Fruit fly (Drosophila melanogaster) whole organism, embryonic: ENCODE results near the gene CG14731.

Source experiments
- BEAF-32 ChIP-seq: fragments of 200-800 bp; sonication (Bioruptor generic); optimal IDR thresholded peaks from 3 replicates; lab custom pipeline; 2017; ENCODE audit warnings: missing biosample characterization, missing genetic modification characterization, mild to moderate bottlenecking, moderate library complexity, missing genetic modification reagents
- CG10267 ChIP-seq: fragments of 200-800 bp; sonication (Bioruptor generic); optimal IDR thresholded peaks from 2 replicates; lab custom pipeline; 2018; ENCODE audit warnings: missing biosample characterization, mild to moderate bottlenecking, missing genetic modification characterization, moderate library complexity
- CG10274 ChIP-seq: fragments of 200-800 bp; sonication (Bioruptor generic); optimal IDR thresholded peaks from 3 replicates; lab custom pipeline; 2017; ENCODE audit warnings: missing biosample characterization, mild to moderate bottlenecking, missing genetic modification characterization
- CG10462 ChIP-seq: fragments of 200-800 bp; sonication (Bioruptor generic); optimal IDR thresholded peaks from 2 replicates; lab custom pipeline; 2016; ENCODE audit warnings: missing biosample characterization, missing genetic modification characterization
- CG11560 ChIP-seq: fragments of 200-800 bp; sonication (Bioruptor generic); IDR thresholded peaks from 3 replicates; pipeline ENCODE4 v1.3.6; 2022; ENCODE audit warnings: missing biosample characterization, missing genetic modification characterization
- CG11696 ChIP-seq: fragments of 200-800 bp; sonication (Bioruptor generic); IDR thresholded peaks from 2 replicates; pipeline ENCODE4 v1.3.6; 2022; ENCODE audit warnings: missing biosample characterization, missing genetic modification characterization
- CG12104 ChIP-seq: fragments of 200-800 bp; sonication (Bioruptor generic); optimal IDR thresholded peaks from 3 replicates; lab custom pipeline; 2016; ENCODE audit warnings: missing biosample characterization, missing genetic modification characterization
- CG12744 ChIP-seq: fragments of 200-800 bp; sonication (Bioruptor generic); optimal IDR thresholded peaks from 2 replicates; lab custom pipeline; 2016; ENCODE audit warnings: missing biosample characterization, missing genetic modification characterization
- CG14014 ChIP-seq: fragments of 200-800 bp; sonication (Bioruptor generic); IDR thresholded peaks from 2 replicates; pipeline ENCODE4 v1.3.6; 2022; ENCODE audit warnings: missing biosample characterization, missing genetic modification characterization
- CG14965 ChIP-seq: fragments of 200-800 bp; sonication (Bioruptor generic); optimal IDR thresholded peaks from 2 replicates; lab custom pipeline; 2016; ENCODE audit warnings: missing biosample characterization, missing genetic modification characterization, borderline replicate concordance
- CG15011 ChIP-seq: fragments of 200-800 bp; sonication (Bioruptor generic); optimal IDR thresholded peaks from 3 replicates; lab custom pipeline; 2018; ENCODE audit warnings: missing biosample characterization, mild to moderate bottlenecking, missing genetic modification characterization
- CG2116 ChIP-seq: fragments of 200-800 bp; sonication (Bioruptor generic); optimal IDR thresholded peaks from 3 replicates; lab custom pipeline; 2018; ENCODE audit warnings: missing biosample characterization, mild to moderate bottlenecking, missing genetic modification characterization
- CG3407 ChIP-seq: fragments of 200-800 bp; sonication (Bioruptor generic); optimal IDR thresholded peaks from 2 replicates; lab custom pipeline; 2018; ENCODE audit warnings: missing biosample characterization, mild to moderate bottlenecking, missing genetic modification characterization
- CG3995 ChIP-seq: fragments of 200-800 bp; sonication (Bioruptor generic); optimal IDR thresholded peaks from 3 replicates; lab custom pipeline; 2016; ENCODE audit warnings: missing biosample characterization, missing genetic modification characterization
- CG4424 ChIP-seq: fragments of 200-800 bp; sonication (Bioruptor generic); optimal IDR thresholded peaks from 3 replicates; lab custom pipeline; 2016; ENCODE audit warnings: missing biosample characterization, missing genetic modification characterization
- CG4617 ChIP-seq: fragments of 200-800 bp; sonication (Bioruptor generic); optimal IDR thresholded peaks from 3 replicates; lab custom pipeline; 2016; ENCODE audit warnings: missing biosample characterization, missing genetic modification characterization, borderline replicate concordance
- CG6654 ChIP-seq: fragments of 200-800 bp; sonication (Bioruptor generic); optimal IDR thresholded peaks from 2 replicates; lab custom pipeline; 2017; ENCODE audit warnings: missing biosample characterization, mild to moderate bottlenecking, missing genetic modification characterization
- CG6683 ChIP-seq: fragments of 200-800 bp; sonication (Bioruptor generic); optimal IDR thresholded peaks from 2 replicates; lab custom pipeline; 2017; ENCODE audit warnings: missing biosample characterization, mild to moderate bottlenecking, missing genetic modification characterization, missing genetic modification reagents
- CG7987 ChIP-seq: fragments of 200-800 bp; sonication (Bioruptor generic); optimal IDR thresholded peaks from 2 replicates; lab custom pipeline; 2018; ENCODE audit warnings: missing biosample characterization, mild to moderate bottlenecking, missing genetic modification characterization, moderate library complexity
- CG8290 ChIP-seq, 3 experiments: fragments of 200-800 bp; sonication (Bioruptor generic); optimal IDR thresholded peaks; 2 replicates each; lab custom pipeline; 2016 to 2019; ENCODE audit warnings: missing biosample characterization in 3 of 3, missing genetic modification characterization in 3 of 3, mild to moderate bottlenecking in 2 of 3, moderate library complexity in 1 of 3
- Camta ChIP-seq: fragments of 200-800 bp; sonication (Bioruptor generic); optimal IDR thresholded peaks from 2 replicates; lab custom pipeline; 2016; ENCODE audit warnings: missing biosample characterization, missing genetic modification characterization
- CkIIα-i1 ChIP-seq: fragments of 200-800 bp; sonication (Bioruptor generic); IDR thresholded peaks from 2 replicates; pipeline ENCODE4 v1.3.6; 2022; ENCODE audit warnings: missing biosample characterization, missing genetic modification characterization
- CoRest ChIP-seq: fragments of 200-800 bp; sonication (Bioruptor generic); optimal IDR thresholded peaks from 3 replicates; lab custom pipeline; 2018; ENCODE audit warnings: missing biosample characterization, mild to moderate bottlenecking, missing genetic modification characterization, moderate library complexity
- Dek ChIP-seq: fragments of 200-800 bp; sonication (Bioruptor generic); optimal IDR thresholded peaks from 3 replicates; lab custom pipeline; 2019; ENCODE audit warnings: missing biosample characterization, mild to moderate bottlenecking, missing genetic modification characterization, moderate library complexity
- E2f2 ChIP-seq: fragments of 200-800 bp; sonication (Bioruptor generic); IDR thresholded peaks from 2 replicates; pipeline ENCODE4 v1.3.6; 2022; ENCODE audit warnings: missing biosample characterization, missing genetic modification characterization
- Eip74EF ChIP-seq, 2 experiments: fragments of 200-800 bp in 1 of 2; fragments of >200 bp in 1 of 2; sonication (Bioruptor generic) in 1 of 2; optimal IDR thresholded peaks; 2 replicates each; lab custom pipeline; 2017 to 2019; ENCODE audit warnings: missing biosample characterization in 2 of 2, missing genetic modification characterization in 2 of 2, mild to moderate bottlenecking in 1 of 2, moderate library complexity in 1 of 2
- H15 ChIP-seq: fragments of 200-800 bp; sonication (Bioruptor generic); IDR thresholded peaks from 3 replicates; pipeline ENCODE4 v1.3.6; 2022; ENCODE audit warnings: missing biosample characterization, missing genetic modification characterization
- HmgD ChIP-seq: fragments of 200-800 bp; sonication (Bioruptor generic); optimal IDR thresholded peaks from 3 replicates; lab custom pipeline; 2016; ENCODE audit warnings: missing biosample characterization, missing genetic modification characterization
- Mrtf ChIP-seq: fragments of 200-800 bp; sonication (Bioruptor generic); IDR thresholded peaks from 3 replicates; pipeline ENCODE4 v1.3.6; 2022; ENCODE audit warnings: missing biosample characterization, missing genetic modification characterization
- Neu2 ChIP-seq: fragments of 200-800 bp; sonication (Bioruptor generic); optimal IDR thresholded peaks from 3 replicates; lab custom pipeline; 2016; ENCODE audit warnings: missing biosample characterization, missing genetic modification characterization, borderline replicate concordance
- Optix ChIP-seq: fragments of 200-800 bp; sonication (Bioruptor generic); IDR thresholded peaks from 3 replicates; pipeline ENCODE4 v1.3.6; 2022; ENCODE audit warnings: missing biosample characterization, missing genetic modification characterization
- Sry-δ ChIP-seq: fragments of 200-800 bp; sonication (Bioruptor generic); optimal IDR thresholded peaks from 2 replicates; lab custom pipeline; 2016; ENCODE audit warnings: missing biosample characterization, missing genetic modification characterization
- abd-A ChIP-seq: fragments of 200-800 bp; sonication (Bioruptor generic); optimal IDR thresholded peaks from 3 replicates; lab custom pipeline; 2019; ENCODE audit warnings: missing biosample characterization, mild to moderate bottlenecking, missing genetic modification characterization, moderate library complexity
- ac ChIP-seq: fragments of 200-800 bp; sonication (Bioruptor generic); optimal IDR thresholded peaks from 3 replicates; lab custom pipeline; 2017; ENCODE audit warnings: missing biosample characterization, mild to moderate bottlenecking, missing genetic modification characterization
- ash1 ChIP-seq: fragments of 200-800 bp; sonication (Bioruptor generic); optimal IDR thresholded peaks from 2 replicates; lab custom pipeline; 2018; ENCODE audit warnings: missing biosample characterization, mild to moderate bottlenecking, missing genetic modification characterization
- cad ChIP-seq: fragments of >200 bp; optimal IDR thresholded peaks from 2 replicates; lab custom pipeline; 2017; ENCODE audit warnings: missing biosample characterization, missing genetic modification characterization
- caup ChIP-seq: fragments of 200-800 bp; sonication (Bioruptor generic); optimal IDR thresholded peaks from 3 replicates; lab custom pipeline; 2017; ENCODE audit warnings: missing biosample characterization, mild to moderate bottlenecking, missing genetic modification characterization, moderate library complexity; ENCODE audit not compliant: severe bottlenecking
- cg ChIP-seq: fragments of 200-800 bp; sonication (Bioruptor generic); optimal IDR thresholded peaks from 3 replicates; lab custom pipeline; 2019; ENCODE audit warnings: missing biosample characterization, mild to moderate bottlenecking, missing genetic modification characterization, moderate library complexity
- crp ChIP-seq, 2 experiments: fragments of 200-800 bp; sonication (Bioruptor generic); optimal IDR thresholded peaks; 2 replicates in 1 of 2; 3 replicates in 1 of 2; lab custom pipeline; 2017; ENCODE audit warnings: missing biosample characterization in 2 of 2, missing genetic modification characterization in 2 of 2, mild to moderate bottlenecking in 1 of 2, moderate library complexity in 1 of 2
- dan ChIP-seq: fragments of 200-800 bp; sonication (Bioruptor generic); IDR thresholded peaks from 2 replicates; pipeline ENCODE4 v1.3.6; 2022; ENCODE audit warnings: missing biosample characterization, missing genetic modification characterization
- eve ChIP-seq, 2 experiments: fragments of >200 bp; optimal IDR thresholded peaks; 2 replicates each; lab custom pipeline; 2017; ENCODE audit warnings: missing biosample characterization in 2 of 2, missing genetic modification characterization in 2 of 2
- grau ChIP-seq: fragments of 200-800 bp; optimal IDR thresholded peaks from 3 replicates; lab custom pipeline; 2019; ENCODE audit warnings: missing biosample characterization, mild to moderate bottlenecking, missing genetic modification characterization, moderate library complexity
- gt ChIP-seq: fragments of 200-800 bp; sonication (Bioruptor generic); IDR thresholded peaks from 2 replicates; pipeline ENCODE4 v1.3.6; 2022; ENCODE audit warnings: missing biosample characterization, missing genetic modification characterization
- ken ChIP-seq: fragments of 200-800 bp; sonication (Bioruptor generic); IDR thresholded peaks from 3 replicates; pipeline ENCODE4 v1.3.6; 2022; ENCODE audit warnings: missing biosample characterization, missing genetic modification characterization
- lilli ChIP-seq: fragments of 200-800 bp; sonication (Bioruptor generic); optimal IDR thresholded peaks from 3 replicates; lab custom pipeline; 2016; ENCODE audit warnings: missing biosample characterization, missing genetic modification characterization
- oc ChIP-seq: fragments of 200-800 bp; sonication (Bioruptor generic); optimal IDR thresholded peaks from 2 replicates; lab custom pipeline; 2018; ENCODE audit warnings: missing biosample characterization, mild to moderate bottlenecking, missing genetic modification characterization, moderate library complexity
- peb ChIP-seq: fragments of 200-800 bp; sonication (Bioruptor generic); IDR thresholded peaks from 2 replicates; pipeline ENCODE4 v1.3.6; 2022; ENCODE audit warnings: missing biosample characterization, missing genetic modification characterization
- pzg ChIP-seq: fragments of 200-800 bp; sonication (Bioruptor generic); optimal IDR thresholded peaks from 3 replicates; lab custom pipeline; 2018; ENCODE audit warnings: missing biosample characterization, mild to moderate bottlenecking, missing genetic modification characterization, moderate library complexity
- run ChIP-seq: fragments of 200-800 bp; sonication (Bioruptor generic); optimal IDR thresholded peaks from 3 replicates; lab custom pipeline; 2018; ENCODE audit warnings: missing biosample characterization, mild to moderate bottlenecking, missing genetic modification characterization
- zf30C ChIP-seq: fragments of 200-800 bp; sonication (Bioruptor generic); optimal IDR thresholded peaks from 3 replicates; lab custom pipeline; 2018; ENCODE audit warnings: missing biosample characterization, mild to moderate bottlenecking, missing genetic modification characterization

The CG14731 gene

dm6 chr3R:11948903-11949358 is 17.9 kb downstream of the CG14731 start, which contains the start of gene Cad87A (continued):
- TF ChIP-seq abd-A (tag; lab: Kevin White, UChicago): peak; percentile 92
- no peak for TF ChIP-seq CG7987
- TF ChIP-seq E2f2 (GFP tag; lab: Robert Waterston, UW): no peak
- peak; percentile 45 for TF ChIP-seq oc
- no peak for TF ChIP-seq CG6654 (GFP tag; lab: Kevin White, UChicago)
- peak; percentile 38 for TF ChIP-seq HmgD (GFP tag; lab: Kevin White, UChicago)
- no peak for TF ChIP-seq cad
- TF ChIP-seq BEAF-32 (GFP tag; lab: Kevin White, UChicago): peak; percentile 7
- no peak for TF ChIP-seq gt
- TF ChIP-seq ac (GFP tag; lab: Kevin White, UChicago): no peak
- TF ChIP-seq CG14965: no peak
- TF ChIP-seq ash1 (GFP tag; lab: Kevin White, UChicago): no peak
- TF ChIP-seq run (tag; lab: Kevin White, UChicago): peak; percentile 36
- TF ChIP-seq Neu2: no peak
- TF ChIP-seq CG11696 (GFP tag; lab: Robert Waterston, UW): no peak
- no peak for TF ChIP-seq ken (GFP tag; lab: Robert Waterston, UW)
- TF ChIP-seq eve (GFP tag; optimal IDR thresholded peaks at IDR 0.05; lab: Kevin White, UChicago): no peak
- no peak for TF ChIP-seq CG11560 (tag; lab: Robert Waterston, UW)
- TF ChIP-seq CkIIα-i1: no peak
- TF ChIP-seq CG15011 (GFP tag; lab: Kevin White, UChicago): no peak
- no peak for TF ChIP-seq CG6683
- TF ChIP-seq Sry-δ (GFP tag; lab: Kevin White, UChicago): no peak
- TF ChIP-seq CG8290 (GFP tag; optimal IDR thresholded peaks at IDR 0.05; lab: Kevin White, UChicago): no peak
- peak in 1 of 2 experiments; percentile 65 for TF ChIP-seq CG8290 (tag; optimal IDR thresholded peaks at IDR 0.05; lab: Kevin White, UChicago)
- no peak for TF ChIP-seq dan (GFP tag; lab: Robert Waterston, UW)
- no peak for TF ChIP-seq H15 (GFP tag; lab: Robert Waterston, UW)
- peak; percentile 14 for TF ChIP-seq CG3407 (GFP tag; lab: Kevin White, UChicago)
- no peak for TF ChIP-seq CG10462 (GFP tag; lab: Kevin White, UChicago)
- no peak for TF ChIP-seq CG14014 (GFP tag; lab: Robert Waterston, UW)
- peak; percentile 7 for TF ChIP-seq Camta
- peak in 1 of 2 experiments; percentile 69 for TF ChIP-seq Eip74EF (GFP tag; optimal IDR thresholded peaks at IDR 0.05; lab: Kevin White, UChicago)
- no peak for TF ChIP-seq CG12744 (GFP tag; lab: Kevin White, UChicago)
- TF ChIP-seq CG12104: no peak

- peak in 1 of 2 experiments; percentile 31 for TF ChIP-seq crp (GFP tag; optimal IDR thresholded peaks at IDR 0.05; lab: Kevin White, UChicago)
- peak; percentile 43 for TF ChIP-seq lilli (GFP tag; lab: Kevin White, UChicago)
- no peak for TF ChIP-seq Optix (GFP tag; lab: Robert Waterston, UW)
- TF ChIP-seq Mrtf (GFP tag; lab: Robert Waterston, UW): no peak
- TF ChIP-seq CG3995 (GFP tag; lab: Kevin White, UChicago): peak; percentile 71
- TF ChIP-seq CG2116 (GFP tag; lab: Kevin White, UChicago): peak; percentile 77
- TF ChIP-seq cg: no peak
- peak; percentile 26 for TF ChIP-seq CoRest
- TF ChIP-seq grau (tag; lab: Kevin White, UChicago): peak; percentile 4
- peak; percentile 2 for TF ChIP-seq pzg (GFP tag; lab: Kevin White, UChicago)
- no peak for TF ChIP-seq Neu2
- peak; percentile 44 for TF ChIP-seq CG10267
- TF ChIP-seq caup: no peak
- TF ChIP-seq peb (GFP tag; lab: Robert Waterston, UW): no peak
- TF ChIP-seq CG10274 (GFP tag; lab: Kevin White, UChicago): no peak
- no peak for TF ChIP-seq zf30C (GFP tag; lab: Kevin White, UChicago)
- peak; percentile 70 for TF ChIP-seq CG4617
- TF ChIP-seq CG4424: peak; percentile 29
- TF ChIP-seq Dek (tag; lab: Kevin White, UChicago): peak; percentile 32
Measured at dm6 chr3R:11949387-11950029, 18.4 kb downstream of the CG14731 start, which contains the start of gene CG31211. Gene CG31211 (plus strand): TSS chr3R:11949680.
